Worm (Caenorhabditis elegans) whole organism, midembryonic: ENCODE results near the gene nspb-1.
A peak's percentile ranks its signal among the peaks of the same experiment; 100 is the strongest.

Source experiments
- T22C8.4 ChIP-seq: fragments of 200-800 bp; sonication (Bioruptor generic); IDR thresholded peaks from 2 replicates; pipeline ENCODE4 v1.3.6; 2022; ENCODE audit warnings: missing genetic modification characterization, missing compliant biosample characterization
- cog-1 ChIP-seq: sonication (generic microtip); optimal IDR thresholded peaks from 2 replicates; lab custom pipeline; 2016; ENCODE audit warnings: missing genetic modification characterization, missing compliant biosample characterization
- flt-1 ChIP-seq: fragments of 200-800 bp; sonication (Bioruptor generic); IDR thresholded peaks from 2 replicates; pipeline ENCODE4 v1.3.6; 2022; ENCODE audit warnings: missing genetic modification characterization, missing compliant biosample characterization
- klf-2 ChIP-seq: fragments of 200-800 bp; sonication (Bioruptor generic); conservative IDR thresholded peaks from 2 replicates; pipeline ENCODE4 v1.3.6; 2022; ENCODE audit warnings: missing genetic modification reagents, missing genetic modification characterization, missing compliant biosample characterization
- med-1 ChIP-seq: sonication (generic microtip); optimal IDR thresholded peaks from 2 replicates; lab custom pipeline; 2017; ENCODE audit warnings: missing genetic modification characterization, mild to moderate bottlenecking, missing compliant biosample characterization, antibody characterized with exemption, missing genetic modification reagents; ENCODE audit not compliant: insufficient read depth
- ref-1 ChIP-seq: fragments of 200-800 bp; sonication (Bioruptor generic); conservative IDR thresholded peaks from 2 replicates; pipeline ENCODE4 v1.3.6; 2022; ENCODE audit warnings: missing genetic modification reagents, missing genetic modification characterization, missing compliant biosample characterization
- tab-1 ChIP-seq: fragments of 200-800 bp; sonication (Bioruptor generic); IDR thresholded peaks from 2 replicates; pipeline ENCODE4 v1.3.6; 2022; ENCODE audit warnings: missing genetic modification characterization, missing compliant biosample characterization
- ztf-23 ChIP-seq: fragments of 200-800 bp; sonication (Bioruptor generic); IDR thresholded peaks from 2 replicates; pipeline ENCODE4 v1.3.6; 2022; ENCODE audit warnings: missing genetic modification reagents, missing genetic modification characterization, missing compliant biosample characterization
- ztf-29 ChIP-seq: fragments of 200-800 bp; sonication (Bioruptor generic); IDR thresholded peaks from 2 replicates; pipeline ENCODE4 v1.3.6; 2022; ENCODE audit warnings: missing genetic modification reagents, missing genetic modification characterization, missing compliant biosample characterization

nspb-1 gene

ce11 chrIV:6556624-6557368 lies 34.1 kb downstream of the nspb-1 start, which contains the start of gene try-3:
TSS of gene try-3 (plus strand) at chrIV:6557155.
- 0 out of 2 replicates have a peak, but pooled peaks have one; percentile 59 for TF ChIP-seq klf-2 (GFP tag; lab: Robert Waterston, UW)
- 0 out of 2 replicates have a peak, but pooled peaks have one; percentile 46 for TF ChIP-seq ztf-29 (GFP tag; lab: Robert Waterston, UW)
- peak; percentile 46; the same call in 1 of the 2 replicates for TF ChIP-seq T22C8.4
- peak; percentile 43 for TF ChIP-seq med-1 (GFP tag; lab: Kevin White, UChicago)
- TF ChIP-seq ztf-23 (GFP tag; lab: Robert Waterston, UW) = peak; percentile 84
- peak; percentile 56 for TF ChIP-seq cog-1 (tag; lab: Kevin White, UChicago)
- peak; percentile 92 for TF ChIP-seq flt-1 (GFP tag; lab: Robert Waterston, UW)
- peak; percentile 71; the same call in 1 of the 2 replicates for TF ChIP-seq ref-1 (GFP tag; lab: Robert Waterston, UW)
- TF ChIP-seq tab-1 (GFP tag; lab: Robert Waterston, UW) = peak; percentile 85

DNA sequence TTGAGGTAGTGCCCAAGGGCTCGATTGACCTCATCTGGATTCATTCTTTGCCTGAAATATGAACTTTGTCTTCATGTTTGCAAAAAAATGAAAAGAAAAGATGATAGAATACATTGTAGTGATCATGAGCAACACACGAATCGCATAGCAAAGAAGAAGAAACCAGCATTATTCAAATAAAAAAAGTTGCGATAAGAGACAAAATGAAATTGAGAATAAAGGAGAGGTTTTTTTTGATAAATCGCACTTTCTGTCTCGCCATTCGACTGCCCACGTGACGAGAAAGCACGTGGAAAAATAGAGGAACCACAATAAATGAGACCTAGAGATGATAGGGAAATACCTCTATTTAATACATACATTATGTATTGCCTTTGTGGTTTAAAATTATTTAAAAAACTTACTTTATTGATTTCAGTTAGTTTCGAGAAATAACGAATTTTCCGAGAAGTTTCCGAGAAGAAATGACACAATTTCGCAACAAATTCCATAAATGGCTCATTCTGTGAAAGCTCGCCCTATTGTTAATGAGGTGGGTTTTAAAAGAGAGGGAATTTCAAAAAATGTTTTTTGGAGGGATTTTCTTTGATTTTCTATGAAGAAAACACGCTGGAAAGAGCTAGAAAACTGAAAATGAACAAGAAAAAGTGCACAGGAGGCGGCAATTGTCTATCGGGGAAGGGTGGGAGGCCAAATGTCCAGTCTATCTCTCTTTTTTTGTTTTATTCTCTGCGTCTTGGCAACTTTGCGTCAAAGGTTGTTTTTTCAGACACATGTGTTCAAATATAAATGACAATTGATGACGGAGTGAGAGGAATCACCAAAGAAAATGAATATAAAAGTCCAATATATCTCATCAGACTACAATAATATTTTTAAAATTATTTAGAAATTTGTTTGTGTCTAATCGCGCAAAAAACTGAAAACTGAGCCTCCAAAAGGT lies 35.3 kb downstream of the nspb-1 start, which contains the start of gene paqr-1:
paqr-1 (minus strand) TSS at position 51 of the 943 bp plus-strand sequence.
- TF ChIP-seq ztf-29 (GFP tag; lab: Robert Waterston, UW) = no peak
- no peak for TF ChIP-seq med-1 (GFP tag; lab: Kevin White, UChicago)
- no peak for TF ChIP-seq T22C8.4
- no peak for TF ChIP-seq ref-1 (GFP tag; lab: Robert Waterston, UW)
- TF ChIP-seq flt-1 (GFP tag; lab: Robert Waterston, UW) = no peak

DNA sequence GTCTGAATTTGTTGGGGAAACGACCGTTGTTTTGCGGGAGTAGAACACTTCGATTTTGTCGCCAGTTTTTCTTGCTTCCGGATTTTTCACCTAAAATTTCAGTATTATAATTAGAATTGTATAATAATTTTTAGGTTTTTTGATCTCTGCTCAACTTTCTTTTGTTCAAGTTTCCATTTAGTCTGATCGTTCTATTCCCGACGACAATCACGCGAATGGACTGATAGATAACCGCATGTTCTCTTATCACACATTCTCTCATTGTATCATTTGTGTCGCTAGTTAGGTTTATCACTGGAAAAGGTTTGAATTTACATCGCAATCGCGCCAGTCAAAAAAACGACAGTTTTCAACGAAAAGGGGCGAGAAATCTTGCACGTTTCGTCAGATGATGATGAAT lies 36.0 kb downstream of the nspb-1 start:
- TF ChIP-seq ref-1 (GFP tag; lab: Robert Waterston, UW) (no peak), flt-1 (GFP tag; lab: Robert Waterston, UW) (no peak), med-1 (GFP tag; lab: Kevin White, UChicago) (no peak), T22C8.4 (no peak), cog-1 (tag; lab: Kevin White, UChicago) (no peak)

DNA sequence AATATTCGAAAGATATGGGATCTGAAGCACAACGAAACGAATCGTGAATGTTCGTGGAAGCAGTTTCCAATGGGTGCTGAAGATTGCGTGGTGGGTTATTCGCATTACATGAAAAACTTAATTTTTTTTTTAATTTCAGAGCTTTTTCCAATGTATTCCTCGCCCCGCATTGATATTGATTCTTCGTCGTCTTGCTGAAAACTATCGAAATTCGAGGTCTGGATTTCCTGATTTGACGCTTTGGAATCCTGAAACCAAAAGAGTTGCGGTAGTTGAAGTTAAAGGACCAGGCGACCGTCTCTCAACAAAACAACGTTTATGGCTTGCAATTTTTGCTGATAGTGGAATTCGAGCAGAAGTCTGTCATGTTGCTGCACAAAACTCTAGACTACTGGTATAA lies 38.9 kb downstream of the nspb-1 start:
- TF ChIP-seq ztf-23 (GFP tag; lab: Robert Waterston, UW) (no peak), T22C8.4 (no peak), ref-1 (GFP tag; lab: Robert Waterston, UW) (no peak), cog-1 (tag; lab: Kevin White, UChicago) (no peak), tab-1 (GFP tag; lab: Robert Waterston, UW) (no peak), klf-2 (GFP tag; lab: Robert Waterston, UW) (no peak), ztf-29 (GFP tag; lab: Robert Waterston, UW) (no peak), med-1 (GFP tag; lab: Kevin White, UChicago) (no peak), flt-1 (GFP tag; lab: Robert Waterston, UW) (no peak)

DNA sequence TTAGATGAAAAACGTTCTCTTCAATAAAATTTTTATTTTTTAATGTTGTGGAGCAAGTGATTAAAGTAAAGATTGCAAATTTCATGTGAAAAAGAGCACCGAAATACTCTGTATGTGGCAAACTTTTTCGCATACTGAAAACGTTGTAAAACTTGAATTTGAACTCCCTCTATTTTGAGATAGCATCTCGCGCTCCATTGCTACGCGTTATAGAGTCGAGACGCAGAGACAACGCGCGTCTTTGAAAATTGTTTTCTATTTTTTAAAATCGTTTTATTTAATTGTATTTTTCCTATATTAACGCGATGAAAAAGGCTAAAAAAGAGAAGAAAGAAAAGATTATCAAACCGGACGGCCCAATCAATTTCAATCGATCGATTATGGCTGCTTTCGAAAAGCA lies 42.3 kb downstream of the nspb-1 start, which contains the start of gene fan-1:
fan-1 (plus strand) TSS at position 78 of the 400 bp plus-strand sequence.
- TF ChIP-seq ztf-23 (GFP tag; lab: Robert Waterston, UW) (0 out of 2 replicates have a peak, but pooled peaks have one; percentile 40), klf-2 (GFP tag; lab: Robert Waterston, UW) (no peak)

DNA sequence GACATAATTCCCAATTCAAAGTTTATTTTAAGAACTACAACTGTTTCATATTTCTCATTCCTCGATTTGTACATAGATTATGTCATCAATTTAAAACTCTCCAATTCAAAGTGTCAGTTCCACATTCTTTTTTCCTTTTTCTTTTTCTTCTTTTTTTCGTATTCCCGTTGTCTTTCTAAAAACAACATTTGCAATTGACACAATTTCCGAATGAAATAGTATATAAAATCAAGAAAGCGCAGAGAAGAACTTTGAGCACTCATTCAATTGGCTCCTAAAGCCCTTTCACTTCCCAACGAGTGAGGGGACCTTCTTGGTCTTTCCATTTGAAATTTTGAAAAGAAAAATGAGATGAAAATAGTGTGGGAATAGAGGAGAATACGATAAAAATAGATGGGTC lies 43.5 kb downstream of the nspb-1 start:
- TF ChIP-seq ztf-23 (GFP tag; lab: Robert Waterston, UW) = no peak
- no peak for TF ChIP-seq klf-2 (GFP tag; lab: Robert Waterston, UW)

DNA sequence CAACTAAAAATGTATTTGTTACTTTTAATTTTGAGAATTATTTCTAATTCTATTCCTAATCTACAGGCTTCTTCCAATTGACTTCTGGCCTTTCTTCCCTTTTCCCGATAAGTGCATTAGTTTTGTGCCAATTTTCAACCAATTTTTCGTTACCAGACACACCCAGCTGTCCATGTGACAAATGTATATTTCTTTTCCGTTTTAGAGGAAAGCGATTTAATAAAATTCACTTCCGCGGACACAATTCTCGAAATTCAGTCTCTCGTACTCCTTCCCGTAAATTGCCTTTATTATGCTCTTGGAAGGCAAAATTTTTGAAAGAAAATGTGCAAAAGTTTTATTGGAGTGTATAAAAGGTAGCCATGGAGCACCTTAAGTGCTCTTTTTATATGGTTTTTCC lies 47.9 kb downstream of the nspb-1 start:
- no peak for TF ChIP-seq T22C8.4
- no peak for TF ChIP-seq med-1 (GFP tag; lab: Kevin White, UChicago)
- no peak for TF ChIP-seq cog-1 (tag; lab: Kevin White, UChicago)
- no peak for TF ChIP-seq ztf-23 (GFP tag; lab: Robert Waterston, UW)
- no peak for TF ChIP-seq flt-1 (GFP tag; lab: Robert Waterston, UW)
- TF ChIP-seq klf-2 (GFP tag; lab: Robert Waterston, UW) = no peak
- TF ChIP-seq tab-1 (GFP tag; lab: Robert Waterston, UW) = no peak
- TF ChIP-seq ref-1 (GFP tag; lab: Robert Waterston, UW) = no peak
- no peak for TF ChIP-seq ztf-29 (GFP tag; lab: Robert Waterston, UW)

- TF ChIP-seq tab-1 (GFP tag; lab: Robert Waterston, UW) = no peak
- no peak for TF ChIP-seq T22C8.4
- no peak for TF ChIP-seq cog-1 (tag; lab: Kevin White, UChicago)
- TF ChIP-seq ref-1 (GFP tag; lab: Robert Waterston, UW) = no peak
- TF ChIP-seq ztf-29 (GFP tag; lab: Robert Waterston, UW) = no peak
- TF ChIP-seq ztf-23 (GFP tag; lab: Robert Waterston, UW) = no peak
- no peak for TF ChIP-seq med-1 (GFP tag; lab: Kevin White, UChicago)
- no peak for TF ChIP-seq flt-1 (GFP tag; lab: Robert Waterston, UW)
Measured at ce11 chrIV:6541435-6541834, 49.5 kb downstream of the nspb-1 start, which contains the start of gene C01G5.25. TSS of gene C01G5.25 (plus strand) at chrIV:6541684.
